Fruit fly (Drosophila melanogaster) whole organism, embryonic: ENCODE measurements around the gene TotZ.

Source experiments
- Abd-B ChIP-seq: fragments of 200-800 bp; sonication (Bioruptor generic); optimal IDR thresholded peaks from 2 replicates; lab custom pipeline; 2018; ENCODE audit warnings: missing biosample characterization, mild to moderate bottlenecking, missing genetic modification characterization, moderate library complexity
- Bdp1 ChIP-seq: fragments of 200-800 bp; sonication (Bioruptor generic); optimal IDR thresholded peaks from 3 replicates; lab custom pipeline; 2016; ENCODE audit warnings: missing biosample characterization, missing genetic modification characterization
- CG10209 ChIP-seq: fragments of 200-800 bp; sonication (Bioruptor generic); optimal IDR thresholded peaks from 3 replicates; lab custom pipeline; 2017; ENCODE audit warnings: missing biosample characterization, mild to moderate bottlenecking, missing genetic modification characterization, missing genetic modification reagents
- CG10959 ChIP-seq: fragments of 200-800 bp; sonication (Bioruptor generic); IDR thresholded peaks from 2 replicates; pipeline ENCODE4 v1.3.6; 2022; ENCODE audit warnings: missing biosample characterization, missing genetic modification characterization
- CG12236 ChIP-seq: fragments of 200-800 bp; sonication (Bioruptor generic); optimal IDR thresholded peaks from 2 replicates; lab custom pipeline; 2016; ENCODE audit warnings: missing biosample characterization, missing genetic modification characterization
- CG15479 ChIP-seq: fragments of 200-800 bp; sonication (Bioruptor generic); optimal IDR thresholded peaks from 3 replicates; lab custom pipeline; 2019; ENCODE audit warnings: missing biosample characterization, mild to moderate bottlenecking, missing genetic modification characterization, moderate library complexity
- CG15514 ChIP-seq: fragments of 200-800 bp; sonication (Bioruptor generic); optimal IDR thresholded peaks from 3 replicates; lab custom pipeline; 2017; ENCODE audit warnings: missing biosample characterization, missing genetic modification characterization, mild to moderate bottlenecking, moderate library complexity, missing genetic modification reagents
- CG1792 ChIP-seq: fragments of 200-800 bp; sonication (Bioruptor generic); optimal IDR thresholded peaks from 2 replicates; lab custom pipeline; 2016; ENCODE audit warnings: missing biosample characterization, missing genetic modification characterization
- CG2875 ChIP-seq: fragments of 200-800 bp; sonication (Bioruptor generic); optimal IDR thresholded peaks from 2 replicates; lab custom pipeline; 2017; ENCODE audit warnings: missing biosample characterization, mild to moderate bottlenecking, missing genetic modification characterization, missing genetic modification reagents
- CG31441 ChIP-seq: fragments of 200-800 bp; sonication (Bioruptor generic); IDR thresholded peaks from 2 replicates; pipeline ENCODE4 v1.3.6; 2022; ENCODE audit warnings: missing biosample characterization, missing genetic modification characterization
- CG32532 ChIP-seq: fragments of 200-800 bp; sonication (Bioruptor generic); IDR thresholded peaks from 2 replicates; pipeline ENCODE4 v1.3.6; 2022; ENCODE audit warnings: missing biosample characterization, missing genetic modification characterization
- CG34224 ChIP-seq: fragments of 200-800 bp; sonication (Bioruptor generic); IDR thresholded peaks from 3 replicates; pipeline ENCODE4 v1.3.6; 2022; ENCODE audit warnings: missing biosample characterization, missing genetic modification characterization; ENCODE audit not compliant: partially characterized antibody
- CG3995 ChIP-seq: fragments of 200-800 bp; sonication (Bioruptor generic); optimal IDR thresholded peaks from 3 replicates; lab custom pipeline; 2016; ENCODE audit warnings: missing biosample characterization, missing genetic modification characterization
- CG6854 ChIP-seq: fragments of 200-800 bp; sonication (Bioruptor generic); optimal IDR thresholded peaks from 3 replicates; lab custom pipeline; 2017; ENCODE audit warnings: missing biosample characterization, mild to moderate bottlenecking, missing genetic modification characterization
- CG7745 ChIP-seq: fragments of 200-800 bp; sonication (Bioruptor generic); optimal IDR thresholded peaks from 2 replicates; lab custom pipeline; 2018; ENCODE audit warnings: missing biosample characterization, mild to moderate bottlenecking, missing genetic modification characterization, moderate library complexity
- CTCF ChIP-seq: fragments of 200-800 bp; sonication (Bioruptor generic); optimal IDR thresholded peaks from 2 replicates; lab custom pipeline; 2017; ENCODE audit warnings: missing biosample characterization, mild to moderate bottlenecking, missing genetic modification characterization, moderate library complexity
- CoRest ChIP-seq: fragments of 200-800 bp; sonication (Bioruptor generic); optimal IDR thresholded peaks from 3 replicates; lab custom pipeline; 2018; ENCODE audit warnings: missing biosample characterization, mild to moderate bottlenecking, missing genetic modification characterization, moderate library complexity
- Eip74EF ChIP-seq, 2 experiments: fragments of 200-800 bp in 1 of 2; fragments of >200 bp in 1 of 2; sonication (Bioruptor generic) in 1 of 2; optimal IDR thresholded peaks; 2 replicates each; lab custom pipeline; 2017 to 2019; ENCODE audit warnings: missing biosample characterization in 2 of 2, missing genetic modification characterization in 2 of 2, mild to moderate bottlenecking in 1 of 2, moderate library complexity in 1 of 2
- Fer2 ChIP-seq: fragments of 200-800 bp; sonication (Bioruptor generic); optimal IDR thresholded peaks from 2 replicates; lab custom pipeline; 2018; ENCODE audit warnings: missing biosample characterization, mild to moderate bottlenecking, missing genetic modification characterization, moderate library complexity
- HLH4C ChIP-seq: fragments of 200-800 bp; sonication (Bioruptor generic); IDR thresholded peaks from 3 replicates; pipeline ENCODE4 v1.3.6; 2022; ENCODE audit warnings: missing biosample characterization, missing genetic modification characterization; ENCODE audit not compliant: partially characterized antibody
- Hr39 ChIP-seq: fragments of >200 bp; optimal IDR thresholded peaks from 2 replicates; lab custom pipeline; 2017
- Hr78 ChIP-seq, 2 experiments: fragments of 200-800 bp in 1 of 2; fragments of >200 bp in 1 of 2; sonication (Bioruptor generic) in 1 of 2; optimal IDR thresholded peaks; 2 replicates each; lab custom pipeline; 2017 to 2019; ENCODE audit warnings: missing biosample characterization in 2 of 2, missing genetic modification characterization in 2 of 2, mild to moderate bottlenecking in 1 of 2, moderate library complexity in 1 of 2
- Med ChIP-seq: fragments of 200-800 bp; sonication (Bioruptor generic); peaks from one replicate; lab custom pipeline; 2016; ENCODE audit warnings: missing biosample characterization, missing genetic modification characterization, mild to moderate bottlenecking, inconsistent platforms, moderate library complexity
- Pdp1 ChIP-seq, 2 experiments: fragments of 200-800 bp; sonication (Bioruptor generic); optimal IDR thresholded peaks; 3 replicates each; lab custom pipeline; 2016; ENCODE audit warnings: missing biosample characterization in 2 of 2, missing genetic modification characterization in 2 of 2, mild to moderate bottlenecking in 1 of 2, moderate library complexity in 1 of 2
- Poxn ChIP-seq: fragments of 200-800 bp; sonication (Bioruptor generic); IDR thresholded peaks from 2 replicates; pipeline ENCODE4 v1.3.6; 2022; ENCODE audit warnings: missing biosample characterization, missing genetic modification characterization
- Rx ChIP-seq: fragments of 200-800 bp; sonication (Bioruptor generic); IDR thresholded peaks from 2 replicates; pipeline ENCODE4 v1.3.6; 2022; ENCODE audit warnings: missing biosample characterization, missing genetic modification characterization
- Scr ChIP-seq: fragments of 200-800 bp; sonication (Bioruptor generic); IDR thresholded peaks from 2 replicates; pipeline ENCODE4 v1.3.6; 2022; ENCODE audit warnings: missing biosample characterization, missing genetic modification characterization; ENCODE audit not compliant: partially characterized antibody
- Spps ChIP-seq: fragments of 200-800 bp; sonication (Bioruptor generic); optimal IDR thresholded peaks from 2 replicates; lab custom pipeline; 2018; ENCODE audit warnings: missing biosample characterization, mild to moderate bottlenecking, missing genetic modification characterization
- ac ChIP-seq: fragments of 200-800 bp; sonication (Bioruptor generic); optimal IDR thresholded peaks from 3 replicates; lab custom pipeline; 2017; ENCODE audit warnings: missing biosample characterization, mild to moderate bottlenecking, missing genetic modification characterization
- amos ChIP-seq: fragments of 200-800 bp; sonication (Bioruptor generic); IDR thresholded peaks from 2 replicates; pipeline ENCODE4 v1.3.6; 2022; ENCODE audit warnings: missing biosample characterization, missing genetic modification characterization; ENCODE audit not compliant: partially characterized antibody
- bbx ChIP-seq: fragments of 200-800 bp; sonication (Bioruptor generic); IDR thresholded peaks from 2 replicates; pipeline ENCODE4 v1.3.6; 2022; ENCODE audit warnings: missing biosample characterization, missing genetic modification characterization; ENCODE audit not compliant: partially characterized antibody
- caup ChIP-seq: fragments of 200-800 bp; sonication (Bioruptor generic); optimal IDR thresholded peaks from 3 replicates; lab custom pipeline; 2017; ENCODE audit warnings: missing biosample characterization, mild to moderate bottlenecking, missing genetic modification characterization, moderate library complexity; ENCODE audit not compliant: severe bottlenecking
- ci ChIP-seq: fragments of 200-800 bp; sonication (Bioruptor generic); IDR thresholded peaks from 3 replicates; pipeline ENCODE4 v1.3.6; 2022; ENCODE audit warnings: missing biosample characterization, missing genetic modification characterization
- dpn ChIP-seq, 2 experiments: fragments of 200-800 bp; sonication (Bioruptor generic); optimal IDR thresholded peaks; 3 replicates each; lab custom pipeline; 2016; ENCODE audit warnings: missing biosample characterization in 2 of 2, missing genetic modification characterization in 2 of 2
- exex ChIP-seq: fragments of 200-800 bp; sonication (Bioruptor generic); optimal IDR thresholded peaks from 4 replicates; lab custom pipeline; 2018; ENCODE audit warnings: missing biosample characterization, mild to moderate bottlenecking, missing genetic modification characterization, moderate library complexity
- inv ChIP-seq: fragments of 200-800 bp; sonication (Bioruptor generic); IDR thresholded peaks from 2 replicates; pipeline ENCODE4 v1.3.6; 2022; ENCODE audit warnings: missing biosample characterization, missing genetic modification characterization; ENCODE audit not compliant: partially characterized antibody
- mirr ChIP-seq: fragments of 200-800 bp; sonication (Bioruptor generic); optimal IDR thresholded peaks from 3 replicates; lab custom pipeline; 2018; ENCODE audit warnings: missing biosample characterization, mild to moderate bottlenecking, missing genetic modification characterization
- nerfin-2 ChIP-seq: fragments of 200-800 bp; sonication (Bioruptor generic); IDR thresholded peaks from 2 replicates; pipeline ENCODE4 v1.3.6; 2022; ENCODE audit warnings: missing biosample characterization, missing genetic modification characterization; ENCODE audit not compliant: partially characterized antibody
- scrt ChIP-seq: fragments of 200-800 bp; sonication (Bioruptor generic); optimal IDR thresholded peaks from 2 replicates; lab custom pipeline; 2018; ENCODE audit warnings: missing biosample characterization, mild to moderate bottlenecking, missing genetic modification characterization, moderate library complexity
- sens ChIP-seq: fragments of 200-800 bp; sonication (Bioruptor generic); peaks from one replicate; lab custom pipeline; 2016; ENCODE audit warnings: missing biosample characterization, missing genetic modification characterization
- sna ChIP-seq: fragments of 200-800 bp; sonication (Bioruptor generic); IDR thresholded peaks from 2 replicates; pipeline ENCODE4 v1.3.6; 2022; ENCODE audit warnings: missing biosample characterization, missing genetic modification characterization; ENCODE audit not compliant: partially characterized antibody
- tll ChIP-seq, 2 experiments: fragments of 200-800 bp in 1 of 2; fragments of >200 bp in 1 of 2; sonication (Bioruptor generic) in 1 of 2; optimal IDR thresholded peaks; 2 replicates each; lab custom pipeline; 2017 to 2019; ENCODE audit warnings: missing biosample characterization in 2 of 2, missing genetic modification characterization in 2 of 2, mild to moderate bottlenecking in 1 of 2, moderate library complexity in 1 of 2
- trem ChIP-seq: fragments of 200-800 bp; optimal IDR thresholded peaks from 3 replicates; lab custom pipeline; 2019; ENCODE audit warnings: missing biosample characterization, mild to moderate bottlenecking, missing genetic modification characterization, moderate library complexity
- ttk ChIP-seq: fragments of 200-800 bp; sonication (Bioruptor generic); IDR thresholded peaks from 2 replicates; pipeline ENCODE4 v2.1.2; 2022; ENCODE audit warnings: missing biosample characterization, missing genetic modification characterization
- unpg ChIP-seq: fragments of 200-800 bp; sonication (Bioruptor generic); optimal IDR thresholded peaks from 3 replicates; lab custom pipeline; 2018; ENCODE audit warnings: missing biosample characterization, mild to moderate bottlenecking, missing genetic modification characterization, moderate library complexity
- vnd ChIP-seq: fragments of 200-800 bp; sonication (Bioruptor generic); IDR thresholded peaks from 3 replicates; pipeline ENCODE4 v1.3.6; 2022; ENCODE audit warnings: missing biosample characterization, missing genetic modification characterization; ENCODE audit not compliant: partially characterized antibody
- zen2 ChIP-seq: fragments of 200-800 bp; sonication (Bioruptor generic); IDR thresholded peaks from 3 replicates; pipeline ENCODE4 v1.3.6; 2022; ENCODE audit warnings: missing biosample characterization, missing genetic modification characterization; ENCODE audit not compliant: partially characterized antibody

Gene TotZ

DNA sequence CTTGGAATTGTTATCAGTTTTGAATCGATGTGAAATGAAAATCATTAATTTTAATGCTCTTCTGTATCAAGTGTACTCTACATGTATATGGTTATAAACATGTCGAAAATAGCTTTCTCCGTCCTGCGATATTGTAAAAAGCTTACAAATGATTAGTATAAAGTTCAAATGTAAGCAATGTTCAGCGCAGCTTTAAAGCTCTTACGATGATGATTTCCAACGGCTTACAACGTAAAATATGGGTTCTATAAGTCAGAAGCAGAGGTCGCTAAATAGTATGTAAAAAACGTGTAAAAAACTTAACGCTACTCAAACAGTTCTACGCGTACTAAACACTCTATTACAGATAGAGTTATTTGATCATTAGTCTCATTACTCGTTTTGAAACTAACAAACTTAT, 31.1 kb downstream of the TotZ start (continued):
- no peak for TF ChIP-seq unpg (GFP tag; lab: Kevin White, UChicago)
- no peak for TF ChIP-seq CG31441 (GFP tag; lab: Robert Waterston, UW)
- peak; percentile 94 for TF ChIP-seq CTCF (GFP tag; lab: Kevin White, UChicago)
- TF ChIP-seq Rx (GFP tag; lab: Robert Waterston, UW), result no peak
- no peak for TF ChIP-seq mirr (GFP tag; lab: Kevin White, UChicago)
- peak; percentile 32 for TF ChIP-seq Abd-B (GFP tag; lab: Kevin White, UChicago)
- TF ChIP-seq Scr (GFP tag; lab: Robert Waterston, UW), result peak; percentile 39
- peak; percentile 16 for TF ChIP-seq sens (GFP tag; lab: Kevin White, UChicago)
- TF ChIP-seq CG10959 (GFP tag; lab: Robert Waterston, UW), result no peak
- TF ChIP-seq Hr78 (GFP tag; optimal IDR thresholded peaks at IDR 0.05; lab: Kevin White, UChicago), result no peak
- no peak for TF ChIP-seq Spps (tag; lab: Kevin White, UChicago)
- no peak for TF ChIP-seq CG6854 (GFP tag; lab: Kevin White, UChicago)
- no peak for TF ChIP-seq Hr39 (lab: Kevin White, UChicago)
- peak in 1 of 2 experiments; percentile 13 for TF ChIP-seq dpn (GFP tag; optimal IDR thresholded peaks at IDR 0.05; lab: Kevin White, UChicago)
- no peak for TF ChIP-seq ttk (GFP tag; lab: Robert Waterston, UW)
- TF ChIP-seq caup (GFP tag; lab: Kevin White, UChicago), result no peak
- peak; percentile 4 for TF ChIP-seq CoRest (tag; lab: Kevin White, UChicago)
- no peak for TF ChIP-seq ac (GFP tag; lab: Kevin White, UChicago)

- TF ChIP-seq CG3995 (GFP tag; lab: Kevin White, UChicago), result no peak
- peak; percentile 57 for TF ChIP-seq Med (GFP tag; lab: Kevin White, UChicago)
- peak in 1 of 2 experiments; percentile 48 for TF ChIP-seq tll (GFP tag; optimal IDR thresholded peaks at IDR 0.05; lab: Kevin White, UChicago)
- TF ChIP-seq CG15479 (GFP tag; lab: Kevin White, UChicago), result peak; percentile 20
- peak; percentile 70 for TF ChIP-seq amos (GFP tag; lab: Robert Waterston, UW)
- peak in 1 of 2 experiments; percentile 70 for TF ChIP-seq Pdp1 (GFP tag; optimal IDR thresholded peaks at IDR 0.05; lab: Kevin White, UChicago)
- no peak for TF ChIP-seq CG12236 (GFP tag; lab: Kevin White, UChicago)
- TF ChIP-seq Poxn (GFP tag; lab: Robert Waterston, UW), result no peak
- peak in 1 of 2 experiments; percentile 35 for TF ChIP-seq Eip74EF (GFP tag; optimal IDR thresholded peaks at IDR 0.05; lab: Kevin White, UChicago)
- no peak for TF ChIP-seq CG2875 (GFP tag; lab: Kevin White, UChicago)
- TF ChIP-seq nerfin-2, result peak; percentile 68
- no peak for TF ChIP-seq scrt (GFP tag; lab: Kevin White, UChicago)
- TF ChIP-seq ci (GFP tag; lab: Robert Waterston, UW), result peak; percentile 53; the same call in 2 of the 3 replicates
- peak; percentile 9; the same call in 1 of the 2 replicates for TF ChIP-seq inv (GFP tag; lab: Robert Waterston, UW)
- no peak for TF ChIP-seq trem (tag; lab: Kevin White, UChicago)
- TF ChIP-seq zen2 (GFP tag; lab: Robert Waterston, UW), result peak; percentile 27; the same call in 1 of the 3 replicates
- TF ChIP-seq CG1792 (GFP tag; lab: Kevin White, UChicago), result no peak
- peak; percentile 52; the same call in 2 of the 3 replicates for TF ChIP-seq vnd (GFP tag; lab: Robert Waterston, UW)
- no peak for TF ChIP-seq Fer2
- peak; percentile 8; the same call in 1 of the 2 replicates for TF ChIP-seq CG32532 (GFP tag; lab: Robert Waterston, UW)
- peak; percentile 15 for TF ChIP-seq CTCF (GFP tag; lab: Kevin White, UChicago)
- TF ChIP-seq CG7745 (tag; lab: Kevin White, UChicago), result peak; percentile 81
- peak; percentile 75 for TF ChIP-seq bbx
- peak; percentile 46 for TF ChIP-seq CG34224 (GFP tag; lab: Robert Waterston, UW)
- TF ChIP-seq exex (tag; lab: Kevin White, UChicago), result peak; percentile 66
- TF ChIP-seq sna (GFP tag; lab: Robert Waterston, UW), result 0 out of 2 replicates have a peak, but pooled peaks have one; percentile 39
- no peak for TF ChIP-seq CG15514
- peak; percentile 99 for TF ChIP-seq Bdp1 (GFP tag; lab: Kevin White, UChicago)
- TF ChIP-seq Hr78 (GFP tag; optimal IDR thresholded peaks at IDR 0.05; lab: Kevin White, UChicago), result peak in 1 of 2 experiments; percentile 35
- no peak for TF ChIP-seq CG10209
- TF ChIP-seq HLH4C, result peak; percentile 71
Measured at dm6 chr3R:20912725-20913124, 35.2 kb downstream of the TotZ start.
